Fruit fly (Drosophila melanogaster): Measurements from ENCODE around the gene CG15056.

Gene CG15056

dm6 chrX:18366033-18366850, 49.0 kb upstream of the CG15056 start, which contains the start of gene CrebB (continued):
- TF ChIP-seq C15 (GFP tag; IDR thresholded peaks at IDR 0.05) (no peak), HHEX (GFP tag; optimal IDR thresholded peaks at IDR 0.05) (peak; percentile 12), so (GFP tag; IDR thresholded peaks at IDR 0.05) (peak; percentile 32; the same call in 1 of the 3 replicates), Hmx (GFP tag; optimal IDR thresholded peaks at IDR 0.05) (no peak), CG18619 (GFP tag; optimal IDR thresholded peaks at IDR 0.05) (no peak), luna (GFP tag; optimal IDR thresholded peaks at IDR 0.05) (no peak), sr (GFP tag; IDR thresholded peaks at IDR 0.05) (peak; percentile 99), CG7987 (GFP tag; optimal IDR thresholded peaks at IDR 0.05) (peak; percentile 95), CG18011 (GFP tag; optimal IDR thresholded peaks at IDR 0.05) (no peak)

- TF ChIP-seq CG14050 (GFP tag; IDR thresholded peaks at IDR 0.05) (peak; percentile 57; the same call in 1 of the 3 replicates), CG8478 (optimal IDR thresholded peaks at IDR 0.05) (no peak), fd102C (GFP tag; optimal IDR thresholded peaks at IDR 0.05) (no peak), CG9876 (GFP tag; optimal IDR thresholded peaks at IDR 0.05) (no peak), CG5180 (GFP tag; optimal IDR thresholded peaks at IDR 0.05) (peak; percentile 54), repo (GFP tag; optimal IDR thresholded peaks at IDR 0.05) (no peak), Nf-YA (GFP tag; IDR thresholded peaks at IDR 0.05) (0 out of 2 replicates have a peak, but pooled peaks have one; percentile 10), so (GFP tag; IDR thresholded peaks at IDR 0.05) (peak; percentile 82; the same call in 2 of the 3 replicates), Bdp1 (GFP tag; optimal IDR thresholded peaks at IDR 0.05) (peak; percentile 33), hbn (GFP tag; IDR thresholded peaks at IDR 0.05; ENCODE audit: partially characterized antibody) (no peak), CG5953 (GFP tag; IDR thresholded peaks at IDR 0.05) (0 out of 2 replicates have a peak, but pooled peaks have one; percentile 3), B-H2 (GFP tag; optimal IDR thresholded peaks at IDR 0.05) (peak; percentile 89), CG10431 (GFP tag; optimal IDR thresholded peaks at IDR 0.05) (no peak), scrt (GFP tag; optimal IDR thresholded peaks at IDR 0.05) (peak; percentile 77), CG34224 (GFP tag; IDR thresholded peaks at IDR 0.05; ENCODE audit: partially characterized antibody) (no peak), CG8290 (GFP tag; optimal IDR thresholded peaks at IDR 0.05) (no peak), CG8290 (tag; optimal IDR thresholded peaks at IDR 0.05) (peak in 1 of 2 experiments; percentile 63), pros (GFP tag; optimal IDR thresholded peaks at IDR 0.05) (no peak), CG6683 (GFP tag; optimal IDR thresholded peaks at IDR 0.05) (peak; percentile 25), psq (GFP tag; optimal IDR thresholded peaks at IDR 0.05) (no peak), Dp (GFP tag; optimal IDR thresholded peaks at IDR 0.05) (no peak), tup (GFP tag; optimal IDR thresholded peaks at IDR 0.05) (no peak), eyg (GFP tag; optimal IDR thresholded peaks at IDR 0.05) (peak; percentile 51), Mad (GFP tag; optimal IDR thresholded peaks at IDR 0.05) (peak; percentile 21), CG11247 (GFP tag; IDR thresholded peaks at IDR 0.05) (peak; percentile 67), CG9437 (GFP tag; optimal IDR thresholded peaks at IDR 0.05) (peak; percentile 47), da (GFP tag; optimal IDR thresholded peaks at IDR 0.05) (no peak), cwo (GFP tag; optimal IDR thresholded peaks at IDR 0.05) (peak; percentile 68), sens-2 (GFP tag; IDR thresholded peaks at IDR 0.05) (no peak), org-1 (GFP tag; optimal IDR thresholded peaks at IDR 0.05) (peak; percentile 48), CG9932 (GFP tag; IDR thresholded peaks at IDR 0.05) (peak; percentile 90), odd (GFP tag; optimal IDR thresholded peaks at IDR 0.05) (peak; percentile 72), D19A (tag; optimal IDR thresholded peaks at IDR 0.05) (peak; percentile 62), Side (GFP tag; optimal IDR thresholded peaks at IDR 0.05) (peak; percentile 52), CG12071 (GFP tag; optimal IDR thresholded peaks at IDR 0.05) (peak; percentile 65), corto (GFP tag; optimal IDR thresholded peaks at IDR 0.05) (no peak), CG9797 (GFP tag; optimal IDR thresholded peaks at IDR 0.05) (no peak), CG2120 (GFP tag; optimal IDR thresholded peaks at IDR 0.05) (peak; percentile 86)
Observed at dm6 chrX:18366851-18367649, 48.2 kb upstream of the CG15056 start.
